Worm (Caenorhabditis elegans) whole organism, L1 larva: Measurements from ENCODE around the gene lin-26.

Experiments used
- C04F5.9 ChIP-seq: sonication (generic microtip); optimal IDR thresholded peaks from 2 replicates; lab custom pipeline; 2016; ENCODE audit warnings: missing genetic modification characterization, missing compliant biosample characterization
- F16B12.6 ChIP-seq: fragments of 150-350 bp; optimal IDR thresholded peaks from 2 replicates; lab custom pipeline; 2014; ENCODE audit warnings: missing biosample characterization, missing genetic modification characterization
- alr-1 ChIP-seq: fragments of 200-800 bp; sonication (Bioruptor generic); optimal IDR thresholded peaks from 2 replicates; lab custom pipeline; 2018; ENCODE audit warnings: borderline replicate concordance, mild to moderate bottlenecking, missing genetic modification characterization, missing compliant biosample characterization
- aly-2 ChIP-seq: fragments of 150-350 bp; optimal IDR thresholded peaks from 2 replicates; lab custom pipeline; 2014; ENCODE audit warnings: missing biosample characterization, missing genetic modification characterization
- blmp-1 ChIP-seq: fragments of 150-350 bp; optimal IDR thresholded peaks from 2 replicates; lab custom pipeline; 2014; ENCODE audit warnings: missing biosample characterization, missing genetic modification characterization
- ceh-63 ChIP-seq: fragments of 200-800 bp; sonication (Bioruptor generic); optimal IDR thresholded peaks from 2 replicates; lab custom pipeline; 2018; ENCODE audit warnings: mild to moderate bottlenecking, missing genetic modification characterization, missing compliant biosample characterization
- ceh-8 ChIP-seq: fragments of 200-800 bp; sonication (Bioruptor generic); optimal IDR thresholded peaks from 2 replicates; lab custom pipeline; 2018; ENCODE audit warnings: mild to moderate bottlenecking, missing genetic modification characterization, moderate library complexity, missing compliant biosample characterization
- ceh-82 ChIP-seq, 3 experiments: fragments of 150-350 bp in 1 of 3; sonication (generic microtip) in 2 of 3; optimal IDR thresholded peaks; 2 replicates each; lab custom pipeline; 2014 to 2017; ENCODE audit warnings: missing biosample characterization in 3 of 3, missing genetic modification characterization in 3 of 3
- ceh-88 ChIP-seq: fragments of 200-800 bp; sonication (Bioruptor generic); IDR thresholded peaks from 2 replicates; pipeline ENCODE4 v1.3.6; 2022; ENCODE audit warnings: missing genetic modification characterization, missing compliant biosample characterization
- ces-1 ChIP-seq: fragments of 150-350 bp; optimal IDR thresholded peaks from 2 replicates; lab custom pipeline; 2014; ENCODE audit warnings: missing biosample characterization, missing genetic modification reagents, missing genetic modification characterization
- dpl-1 ChIP-seq, 3 experiments: fragments of 150-350 bp in 2 of 3; sonication (generic microtip) in 1 of 3; optimal IDR thresholded peaks; 2 replicates each; lab custom pipeline; 2014 to 2017; ENCODE audit warnings: missing biosample characterization in 3 of 3, missing genetic modification characterization in 3 of 3, missing genetic modification reagents in 3 of 3
- efl-1 ChIP-seq, 4 experiments: fragments of 150-350 bp; optimal IDR thresholded peaks in 3 of 4; peaks in 1 of 4; 1 replicate in 1 of 4; 2 replicates in 3 of 4; lab custom pipeline; 2014; ENCODE audit warnings: missing biosample characterization in 2 of 4, missing genetic modification characterization in 2 of 4, missing genetic modification reagents in 2 of 4
- egl-13 ChIP-seq: sonication (generic microtip); optimal IDR thresholded peaks from 2 replicates; lab custom pipeline; 2016; ENCODE audit warnings: missing genotype, missing genetic modification reagents, missing genetic modification characterization, missing compliant biosample characterization
- egl-27 ChIP-seq, 2 experiments: fragments of 150-350 bp in 1 of 2; sonication (generic microtip); optimal IDR thresholded peaks; 3 replicates each; lab custom pipeline; 2017 to 2018; ENCODE audit warnings: missing biosample characterization in 2 of 2, missing genetic modification characterization in 2 of 2, missing genetic modification reagents in 2 of 2
- elt-2 ChIP-seq: sonication (generic microtip); optimal IDR thresholded peaks from 2 replicates; lab custom pipeline; 2016; ENCODE audit warnings: missing genetic modification characterization, mild to moderate bottlenecking, inconsistent platforms, missing compliant biosample characterization, missing genetic modification reagents
- ets-5 ChIP-seq: fragments of 200-800 bp; sonication (Bioruptor generic); IDR thresholded peaks from 2 replicates; pipeline ENCODE4 v1.3.6; 2022; ENCODE audit warnings: missing genetic modification characterization, missing compliant biosample characterization
- fkh-10 ChIP-seq: sonication (generic microtip); optimal IDR thresholded peaks from 2 replicates; lab custom pipeline; 2017; ENCODE audit warnings: missing biosample characterization, missing genetic modification reagents, missing genetic modification characterization
- fkh-4 ChIP-seq: sonication (generic microtip); optimal IDR thresholded peaks from 2 replicates; lab custom pipeline; 2016; ENCODE audit warnings: missing compliant biosample characterization, missing genetic modification characterization, borderline replicate concordance
- fkh-8 ChIP-seq: sonication (generic microtip); optimal IDR thresholded peaks from 2 replicates; lab custom pipeline; 2016; ENCODE audit warnings: mild to moderate bottlenecking, missing genetic modification characterization, missing compliant biosample characterization
- fos-1 ChIP-seq: fragments of 150-350 bp; optimal IDR thresholded peaks from 2 replicates; lab custom pipeline; 2014; ENCODE audit warnings: missing biosample characterization, missing genetic modification characterization
- hpl-2 ChIP-seq: fragments of 150-350 bp; optimal IDR thresholded peaks from 2 replicates; lab custom pipeline; 2014; ENCODE audit warnings: missing biosample characterization, missing genetic modification reagents, missing genetic modification characterization
- irx-1 ChIP-seq: sonication (generic microtip); optimal IDR thresholded peaks from 2 replicates; lab custom pipeline; 2016; ENCODE audit warnings: missing genetic modification characterization, missing compliant biosample characterization
- lin-35 ChIP-seq, 2 experiments: fragments of 150-350 bp; optimal IDR thresholded peaks; 2 replicates each; lab custom pipeline; 2014; ENCODE audit warnings: missing biosample characterization in 2 of 2, missing genetic modification characterization in 2 of 2, missing genetic modification reagents in 2 of 2
- lin-39 ChIP-seq: fragments of 150-350 bp; optimal IDR thresholded peaks from 2 replicates; lab custom pipeline; 2014; ENCODE audit warnings: missing biosample characterization, missing genetic modification reagents, missing genetic modification characterization
- lir-3 ChIP-seq: sonication (generic microtip); optimal IDR thresholded peaks from 2 replicates; lab custom pipeline; 2016; ENCODE audit warnings: mild to moderate bottlenecking, missing genetic modification characterization, moderate library complexity, missing compliant biosample characterization; ENCODE audit not compliant: poor library complexity
- lsy-2 ChIP-seq, 2 experiments: fragments of 150-350 bp; optimal IDR thresholded peaks; 2 replicates each; lab custom pipeline; 2014; ENCODE audit warnings: missing biosample characterization in 2 of 2, missing genetic modification characterization in 2 of 2
- mep-1 ChIP-seq: fragments of 150-350 bp; optimal IDR thresholded peaks from 2 replicates; lab custom pipeline; 2014; ENCODE audit warnings: missing biosample characterization, missing genetic modification characterization
- nhr-12 ChIP-seq: sonication (generic microtip); optimal IDR thresholded peaks from 2 replicates; lab custom pipeline; 2017; ENCODE audit warnings: missing biosample characterization, missing genetic modification characterization
- nhr-19 ChIP-seq: fragments of 200-800 bp; sonication (Bioruptor generic); conservative IDR thresholded peaks from 2 replicates; pipeline ENCODE4 v1.3.6; 2022; ENCODE audit warnings: missing genetic modification characterization, missing compliant biosample characterization
- nhr-20 ChIP-seq: sonication (generic microtip); optimal IDR thresholded peaks from 2 replicates; lab custom pipeline; 2016; ENCODE audit warnings: mild to moderate bottlenecking, missing genetic modification characterization, missing compliant biosample characterization
- nhr-28 ChIP-seq: fragments of 150-350 bp; optimal IDR thresholded peaks from 2 replicates; lab custom pipeline; 2014; ENCODE audit warnings: missing biosample characterization, missing genetic modification characterization
- nhr-47 ChIP-seq: sonication (generic microtip); optimal IDR thresholded peaks from 2 replicates; lab custom pipeline; 2016; ENCODE audit warnings: mild to moderate bottlenecking, missing genetic modification characterization, moderate library complexity, missing compliant biosample characterization
- nhr-76 ChIP-seq: sonication (generic microtip); optimal IDR thresholded peaks from 2 replicates; lab custom pipeline; 2017; ENCODE audit warnings: missing biosample characterization, missing genetic modification characterization
- nhr-84 ChIP-seq: sonication (generic microtip); optimal IDR thresholded peaks from 2 replicates; lab custom pipeline; 2017; ENCODE audit warnings: missing biosample characterization, missing genetic modification characterization
- pqm-1 ChIP-seq: sonication (generic microtip); optimal IDR thresholded peaks from 3 replicates; lab custom pipeline; 2017; ENCODE audit warnings: missing biosample characterization, missing genetic modification characterization
- rnt-1 ChIP-seq: sonication (generic microtip); optimal IDR thresholded peaks from 2 replicates; lab custom pipeline; 2016; ENCODE audit warnings: mild to moderate bottlenecking, missing genetic modification characterization, moderate library complexity, missing compliant biosample characterization
- skn-1 ChIP-seq: fragments of 150-350 bp; optimal IDR thresholded peaks from 2 replicates; lab custom pipeline; 2014; ENCODE audit warnings: missing biosample characterization, missing genetic modification characterization
- snu-23 ChIP-seq: sonication (generic microtip); optimal IDR thresholded peaks from 2 replicates; lab custom pipeline; 2016; ENCODE audit warnings: missing genetic modification characterization, missing compliant biosample characterization
- sup-37 ChIP-seq: fragments of 200-800 bp; sonication (Bioruptor generic); optimal IDR thresholded peaks from 2 replicates; lab custom pipeline; 2018; ENCODE audit warnings: mild to moderate bottlenecking, missing genetic modification characterization, missing compliant biosample characterization
- swsn-7 ChIP-seq: sonication (generic microtip); optimal IDR thresholded peaks from 2 replicates; lab custom pipeline; 2016; ENCODE audit warnings: missing genetic modification characterization, missing compliant biosample characterization
- unc-86 ChIP-seq: sonication (generic microtip); optimal IDR thresholded peaks from 2 replicates; lab custom pipeline; 2016; ENCODE audit warnings: missing genetic modification characterization, missing compliant biosample characterization
- ztf-11 ChIP-seq, 2 experiments: sonication (generic microtip); optimal IDR thresholded peaks; 2 replicates each; lab custom pipeline; 2016 to 2017; ENCODE audit warnings: missing genetic modification characterization in 2 of 2, missing biosample characterization in 1 of 2, missing compliant biosample characterization in 1 of 2

lin-26 gene

DNA sequence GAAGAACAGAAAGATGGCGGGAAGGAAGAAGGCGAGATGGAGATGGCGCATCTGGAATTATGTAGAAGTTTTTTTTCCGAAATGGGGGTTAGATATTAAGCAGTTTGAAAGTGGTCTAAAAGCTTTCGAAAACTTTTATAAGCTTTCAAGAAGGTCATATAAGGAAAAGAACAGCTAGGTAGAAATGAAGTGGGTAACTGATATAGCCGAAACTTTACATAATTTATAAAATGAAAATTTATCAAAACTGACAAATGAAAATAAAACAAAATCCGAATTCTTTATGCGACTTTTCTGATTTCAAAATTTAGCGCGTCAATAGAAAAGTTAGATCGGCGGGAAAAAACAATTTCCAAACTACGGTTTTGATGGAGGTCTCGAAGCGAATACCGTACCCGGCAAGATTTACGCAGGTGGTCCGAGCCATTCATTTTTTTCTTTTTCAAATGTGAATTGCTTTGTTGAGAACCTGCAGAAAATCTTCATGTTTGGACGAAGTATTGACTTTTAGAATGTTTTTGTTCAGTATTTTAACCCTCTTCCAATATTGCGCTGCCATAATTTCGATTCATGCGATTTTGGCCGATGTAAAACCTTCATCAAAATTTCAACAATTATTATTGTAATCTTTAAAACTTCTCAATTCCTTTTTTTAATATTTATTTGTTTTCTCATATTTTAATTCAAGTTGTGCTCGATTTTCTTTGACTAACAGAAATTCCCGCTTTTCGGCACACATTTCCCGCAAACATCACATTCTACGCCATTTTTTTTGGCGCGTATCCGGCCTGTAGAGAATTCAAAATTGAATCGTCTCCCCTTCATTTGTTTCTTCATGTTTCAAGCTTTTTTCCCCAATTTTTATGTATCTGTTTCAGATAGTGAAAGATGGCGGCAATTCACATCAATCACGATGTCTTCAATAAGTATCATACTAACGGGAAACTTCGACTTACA lies 18.0 kb upstream of the lin-26 start, which contains the start of the genes F18A1.7 and rpa-1:
TSS of gene F18A1.7 (minus strand) at position 51 of the 957 bp plus-strand sequence.
TSS of gene rpa-1 (plus strand) at position 879 of the 957 bp plus-strand sequence.
- TF ChIP-seq aly-2, result no peak
- peak; percentile 59 to 76 for TF ChIP-seq lin-35 (GFP tag; optimal IDR thresholded peaks at IDR 0.05; lab: Kevin White, UChicago)
- peak; percentile 39 for TF ChIP-seq blmp-1 (tag; lab: Kevin White, UChicago)
- peak; percentile 11 to 60 for TF ChIP-seq lsy-2 (tag; optimal IDR thresholded peaks at IDR 0.05; lab: Kevin White, UChicago)
- peak; percentile 78 for TF ChIP-seq F16B12.6 (tag; lab: Kevin White, UChicago)
- TF ChIP-seq fkh-8 (tag; lab: Kevin White, UChicago), result no peak
- peak; percentile 25 for TF ChIP-seq mep-1 (tag; lab: Kevin White, UChicago)
- peak; percentile 36 to 54 for TF ChIP-seq efl-1 (optimal IDR thresholded peaks at IDR 0.05; lab: Kevin White, UChicago)
- TF ChIP-seq efl-1 (GFP tag; optimal IDR thresholded peaks at IDR 0.05 in 1 of 2; lab: Kevin White, UChicago), result peak; percentile 9 to 62
- peak; percentile 15 for TF ChIP-seq snu-23
- TF ChIP-seq dpl-1 (GFP tag; optimal IDR thresholded peaks at IDR 0.05; lab: Kevin White, UChicago), result peak; percentile 53 to 82 (median 71)
- TF ChIP-seq ces-1 (GFP tag; lab: Kevin White, UChicago), result no peak

DNA sequence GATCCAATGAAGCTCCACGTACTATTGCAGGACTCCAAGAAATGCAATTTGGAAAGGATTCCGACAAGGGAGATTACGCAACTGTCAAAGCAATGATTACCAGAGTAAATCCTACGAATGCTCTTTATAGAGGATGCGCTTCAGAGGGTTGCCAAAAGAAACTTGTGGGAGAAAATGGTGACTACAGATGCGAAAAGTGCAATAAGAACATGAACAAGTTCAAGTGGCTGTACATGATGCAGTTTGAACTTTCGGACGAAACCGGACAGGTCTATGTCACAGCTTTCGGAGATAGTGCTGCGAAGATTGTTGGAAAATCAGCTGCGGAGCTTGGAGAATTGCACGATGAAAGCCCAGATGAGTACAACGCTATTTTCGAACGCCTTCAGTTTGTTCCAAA lies 15.7 kb upstream of the lin-26 start:
- TF ChIP-seq ceh-88 (no peak), lir-3 (tag; lab: Kevin White, UChicago) (no peak), ceh-8 (GFP tag; lab: Kevin White, UChicago) (no peak), lin-39 (tag; lab: Kevin White, UChicago) (no peak), C04F5.9 (tag; lab: Kevin White, UChicago) (no peak), ceh-82 (tag; optimal IDR thresholded peaks at IDR 0.05; lab: Kevin White, UChicago) (no peak), elt-2 (tag; lab: Kevin White, UChicago) (no peak), irx-1 (tag; lab: Kevin White, UChicago) (no peak), ceh-63 (GFP tag; lab: Kevin White, UChicago) (no peak), skn-1 (tag; lab: Kevin White, UChicago) (no peak), lsy-2 (tag; optimal IDR thresholded peaks at IDR 0.05; lab: Kevin White, UChicago) (no peak), egl-13 (tag; lab: Kevin White, UChicago) (no peak)
- TF ChIP-seq, all 84 proteins: peak for 0

DNA sequence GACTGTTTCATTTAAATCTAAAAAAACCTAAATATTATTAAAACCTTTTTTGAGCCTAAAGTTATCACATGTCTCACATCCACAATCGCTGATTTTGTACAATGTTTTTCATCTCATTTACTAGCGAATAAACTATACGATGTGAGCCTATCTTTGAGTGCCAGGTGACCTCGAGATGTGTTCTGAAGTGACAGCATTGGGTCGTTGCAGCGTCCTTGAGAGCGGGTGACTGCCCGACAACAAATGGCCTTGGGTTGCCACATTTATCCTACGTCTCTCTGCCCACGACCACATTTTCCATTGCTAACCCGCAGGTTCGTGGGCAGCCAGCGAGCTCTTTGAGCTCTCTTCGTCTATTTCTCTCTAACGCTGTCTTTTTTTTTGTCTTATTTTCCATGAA lies 15.0 kb upstream of the lin-26 start, which contains the start of gene lir-2:
TSS of gene lir-2 (plus strand) at position 301 of the 400 bp plus-strand sequence.
- TF ChIP-seq efl-1 (optimal IDR thresholded peaks at IDR 0.05; lab: Kevin White, UChicago) (peak in 1 of 2 experiments; percentile 3), efl-1 (GFP tag; optimal IDR thresholded peaks at IDR 0.05 in 1 of 2; lab: Kevin White, UChicago) (no peak), nhr-47 (tag; lab: Kevin White, UChicago) (no peak)

DNA sequence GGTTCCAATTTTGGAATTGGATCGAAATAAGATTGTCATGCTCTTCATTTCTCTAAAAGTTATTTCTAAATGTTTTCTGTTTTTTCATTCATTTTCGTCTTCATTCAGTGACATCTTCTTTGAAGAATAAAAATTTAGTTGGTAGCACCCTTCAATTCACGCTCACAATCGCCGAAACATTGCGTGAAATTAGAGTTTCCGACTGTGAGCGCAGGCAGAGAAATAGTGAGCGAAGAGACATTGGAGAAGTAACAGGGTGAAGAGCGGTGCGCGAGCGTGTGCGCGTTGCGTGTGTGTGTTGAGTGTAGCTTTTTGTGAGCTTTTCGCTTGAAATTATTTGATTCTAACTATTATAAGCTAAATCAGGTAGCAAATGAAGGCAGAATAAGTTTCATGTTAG lies 12.6 kb upstream of the lin-26 start:
- TF ChIP-seq egl-27 (tag; optimal IDR thresholded peaks at IDR 0.05; lab: Kevin White, UChicago), result no peak
- TF ChIP-seq hpl-2 (GFP tag; lab: Kevin White, UChicago), result no peak
- no peak for TF ChIP-seq nhr-19 (GFP tag; lab: Robert Waterston, UW)
- TF ChIP-seq ets-5 (GFP tag; lab: Robert Waterston, UW), result no peak
- TF ChIP-seq alr-1 (tag; lab: Kevin White, UChicago), result no peak
- TF ChIP-seq fkh-4, result no peak
- TF ChIP-seq nhr-28 (tag; lab: Kevin White, UChicago), result no peak
- no peak for TF ChIP-seq rnt-1 (tag; lab: Kevin White, UChicago)
- peak in 1 of 3 experiments; percentile 65 for TF ChIP-seq ceh-82 (tag; optimal IDR thresholded peaks at IDR 0.05; lab: Kevin White, UChicago)
- no peak for TF ChIP-seq ztf-11 (tag; optimal IDR thresholded peaks at IDR 0.05; lab: Kevin White, UChicago)
- no peak for TF ChIP-seq ceh-8 (GFP tag; lab: Kevin White, UChicago)
- no peak for TF ChIP-seq pqm-1 (tag; lab: Kevin White, UChicago)
- TF ChIP-seq efl-1 (optimal IDR thresholded peaks at IDR 0.05; lab: Kevin White, UChicago), result peak; percentile 19 to 28
- peak; percentile 10 to 45 for TF ChIP-seq efl-1 (GFP tag; optimal IDR thresholded peaks at IDR 0.05 in 1 of 2; lab: Kevin White, UChicago)
- TF ChIP-seq nhr-20 (tag; lab: Kevin White, UChicago), result peak; percentile 19
- peak; percentile 35 for TF ChIP-seq F16B12.6 (tag; lab: Kevin White, UChicago)
- TF ChIP-seq nhr-84, result no peak
- no peak for TF ChIP-seq unc-86
- peak; percentile 20 for TF ChIP-seq fkh-10 (GFP tag; lab: Kevin White, UChicago)
- TF ChIP-seq lin-35 (GFP tag; optimal IDR thresholded peaks at IDR 0.05; lab: Kevin White, UChicago), result peak; percentile 19 to 43
- TF ChIP-seq sup-37 (GFP tag; lab: Kevin White, UChicago), result no peak
- TF ChIP-seq fos-1 (tag; lab: Kevin White, UChicago), result no peak
- no peak for TF ChIP-seq nhr-12 (tag; lab: Kevin White, UChicago)
- TF ChIP-seq swsn-7 (tag; lab: Kevin White, UChicago), result no peak
- no peak for TF ChIP-seq nhr-76 (tag; lab: Kevin White, UChicago)
